Worm (Caenorhabditis elegans) whole organism, L1 larva: ENCODE results near the gene srt-23.

Experiments used
- C16A3.4 ChIP-seq: fragments of 150-350 bp; optimal IDR thresholded peaks from 2 replicates; lab custom pipeline; 2014; ENCODE audit warnings: missing biosample characterization, missing genetic modification characterization
- alr-1 ChIP-seq: fragments of 200-800 bp; sonication (Bioruptor generic); optimal IDR thresholded peaks from 2 replicates; lab custom pipeline; 2018; ENCODE audit warnings: borderline replicate concordance, mild to moderate bottlenecking, missing genetic modification characterization, missing compliant biosample characterization
- aly-2 ChIP-seq: fragments of 150-350 bp; optimal IDR thresholded peaks from 2 replicates; lab custom pipeline; 2014; ENCODE audit warnings: missing biosample characterization, missing genetic modification characterization
- ama-1 ChIP-seq: fragments of 150-350 bp; optimal IDR thresholded peaks from 2 replicates; lab custom pipeline; 2014
- ces-1 ChIP-seq: fragments of 150-350 bp; optimal IDR thresholded peaks from 2 replicates; lab custom pipeline; 2014; ENCODE audit warnings: missing biosample characterization, missing genetic modification reagents, missing genetic modification characterization
- dsc-1 ChIP-seq: sonication (generic microtip); optimal IDR thresholded peaks from 2 replicates; lab custom pipeline; 2016; ENCODE audit warnings: mild to moderate bottlenecking, missing genetic modification characterization, missing compliant biosample characterization
- efl-1 ChIP-seq, 4 experiments: fragments of 150-350 bp; optimal IDR thresholded peaks in 3 of 4; peaks in 1 of 4; 1 replicate in 1 of 4; 2 replicates in 3 of 4; lab custom pipeline; 2014; ENCODE audit warnings: missing biosample characterization in 2 of 4, missing genetic modification characterization in 2 of 4, missing genetic modification reagents in 2 of 4
- elt-3 ChIP-seq, 6 experiments: fragments of 150-350 bp in 1 of 6; sonication (generic microtip); optimal IDR thresholded peaks; 2 replicates each; lab custom pipeline; 2017 to 2018; ENCODE audit warnings: missing biosample characterization in 6 of 6, missing genetic modification characterization in 6 of 6, inconsistent platforms in 1 of 6
- fkh-4 ChIP-seq: sonication (generic microtip); optimal IDR thresholded peaks from 2 replicates; lab custom pipeline; 2016; ENCODE audit warnings: missing compliant biosample characterization, missing genetic modification characterization, borderline replicate concordance
- fkh-8 ChIP-seq: sonication (generic microtip); optimal IDR thresholded peaks from 2 replicates; lab custom pipeline; 2016; ENCODE audit warnings: mild to moderate bottlenecking, missing genetic modification characterization, missing compliant biosample characterization
- fos-1 ChIP-seq: fragments of 150-350 bp; optimal IDR thresholded peaks from 2 replicates; lab custom pipeline; 2014; ENCODE audit warnings: missing biosample characterization, missing genetic modification characterization
- grh-1 ChIP-seq: fragments of 200-800 bp; sonication (Bioruptor generic); IDR thresholded peaks from 2 replicates; pipeline ENCODE4 v1.3.6; 2022; ENCODE audit warnings: missing genetic modification reagents, missing genetic modification characterization, missing compliant biosample characterization
- irx-1 ChIP-seq: sonication (generic microtip); optimal IDR thresholded peaks from 2 replicates; lab custom pipeline; 2016; ENCODE audit warnings: missing genetic modification characterization, missing compliant biosample characterization
- isw-1 ChIP-seq: fragments of 200-800 bp; sonication (Bioruptor generic); IDR thresholded peaks from 2 replicates; pipeline ENCODE4 v1.3.6; 2022; ENCODE audit warnings: missing genetic modification characterization, missing compliant biosample characterization
- lin-15B ChIP-seq: fragments of 150-350 bp; sonication (generic microtip); optimal IDR thresholded peaks from 3 replicates; lab custom pipeline; 2014; ENCODE audit warnings: missing biosample characterization, missing genetic modification characterization
- lin-35 ChIP-seq, 2 experiments: fragments of 150-350 bp; optimal IDR thresholded peaks; 2 replicates each; lab custom pipeline; 2014; ENCODE audit warnings: missing biosample characterization in 2 of 2, missing genetic modification characterization in 2 of 2, missing genetic modification reagents in 2 of 2
- lin-39 ChIP-seq: fragments of 150-350 bp; optimal IDR thresholded peaks from 2 replicates; lab custom pipeline; 2014; ENCODE audit warnings: missing biosample characterization, missing genetic modification reagents, missing genetic modification characterization
- lsy-2 ChIP-seq, 2 experiments: fragments of 150-350 bp; optimal IDR thresholded peaks; 2 replicates each; lab custom pipeline; 2014; ENCODE audit warnings: missing biosample characterization in 2 of 2, missing genetic modification characterization in 2 of 2
- mef-2 ChIP-seq: fragments of 150-350 bp; optimal IDR thresholded peaks from 2 replicates; lab custom pipeline; 2014; ENCODE audit warnings: missing biosample characterization, missing genetic modification characterization
- nhr-11 ChIP-seq: fragments of 150-350 bp; optimal IDR thresholded peaks from 2 replicates; lab custom pipeline; 2014; ENCODE audit warnings: missing biosample characterization, missing genetic modification characterization
- nhr-12 ChIP-seq: sonication (generic microtip); optimal IDR thresholded peaks from 2 replicates; lab custom pipeline; 2017; ENCODE audit warnings: missing biosample characterization, missing genetic modification characterization
- nhr-19 ChIP-seq: fragments of 200-800 bp; sonication (Bioruptor generic); conservative IDR thresholded peaks from 2 replicates; pipeline ENCODE4 v1.3.6; 2022; ENCODE audit warnings: missing genetic modification characterization, missing compliant biosample characterization
- nhr-20 ChIP-seq: sonication (generic microtip); optimal IDR thresholded peaks from 2 replicates; lab custom pipeline; 2016; ENCODE audit warnings: mild to moderate bottlenecking, missing genetic modification characterization, missing compliant biosample characterization
- nhr-47 ChIP-seq: sonication (generic microtip); optimal IDR thresholded peaks from 2 replicates; lab custom pipeline; 2016; ENCODE audit warnings: mild to moderate bottlenecking, missing genetic modification characterization, moderate library complexity, missing compliant biosample characterization
- nhr-71 ChIP-seq: sonication (generic microtip); optimal IDR thresholded peaks from 2 replicates; lab custom pipeline; 2016; ENCODE audit warnings: mild to moderate bottlenecking, missing genetic modification characterization, moderate library complexity, missing compliant biosample characterization
- nhr-85 ChIP-seq: sonication (generic microtip); peaks from one replicate; lab custom pipeline; 2016; ENCODE audit warnings: missing genetic modification characterization, inconsistent platforms, missing compliant biosample characterization
- nhr-90 ChIP-seq: sonication (generic microtip); optimal IDR thresholded peaks from 2 replicates; lab custom pipeline; 2016; ENCODE audit warnings: mild to moderate bottlenecking, missing genetic modification characterization, missing compliant biosample characterization; ENCODE audit not compliant: poor library complexity
- rnt-1 ChIP-seq: sonication (generic microtip); optimal IDR thresholded peaks from 2 replicates; lab custom pipeline; 2016; ENCODE audit warnings: mild to moderate bottlenecking, missing genetic modification characterization, moderate library complexity, missing compliant biosample characterization
- snu-23 ChIP-seq: sonication (generic microtip); optimal IDR thresholded peaks from 2 replicates; lab custom pipeline; 2016; ENCODE audit warnings: missing genetic modification characterization, missing compliant biosample characterization
- tbx-2 ChIP-seq: sonication (generic microtip); optimal IDR thresholded peaks from 2 replicates; lab custom pipeline; 2016; ENCODE audit warnings: missing genetic modification characterization, missing compliant biosample characterization
- tlp-1 ChIP-seq: fragments of 150-350 bp; optimal IDR thresholded peaks from 2 replicates; lab custom pipeline; 2014; ENCODE audit warnings: missing biosample characterization, missing genetic modification characterization
- unc-130 ChIP-seq: fragments of 150-350 bp; optimal IDR thresholded peaks from 2 replicates; lab custom pipeline; 2017; ENCODE audit warnings: missing biosample characterization, missing genetic modification characterization, inconsistent platforms
- xbp-1 ChIP-seq: sonication (generic microtip); optimal IDR thresholded peaks from 2 replicates; lab custom pipeline; 2016; ENCODE audit warnings: missing genetic modification characterization, missing compliant biosample characterization
- zag-1 ChIP-seq: fragments of 150-350 bp; optimal IDR thresholded peaks from 2 replicates; lab custom pipeline; 2014; ENCODE audit warnings: missing biosample characterization, missing genetic modification characterization

Gene srt-23

DNA sequence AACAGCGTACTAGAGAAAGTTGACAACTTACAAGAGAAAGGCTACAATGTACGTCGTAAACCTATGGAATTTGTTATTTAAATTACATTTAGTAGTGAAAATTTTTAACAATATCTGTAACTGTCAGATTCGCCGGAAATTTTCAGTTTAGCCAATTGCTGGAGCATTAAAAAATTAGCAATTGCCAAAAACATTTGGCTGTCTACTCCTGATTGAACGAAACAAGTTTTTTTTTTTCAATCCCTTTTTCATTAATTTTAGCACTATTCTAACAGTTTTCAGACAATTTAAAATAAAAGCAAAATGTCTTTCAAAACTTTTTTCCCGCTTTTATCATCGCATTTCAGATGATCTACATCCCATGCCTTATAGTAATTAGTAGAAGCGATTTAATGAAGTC lies 435 bp downstream of the srt-23 start:
- TF ChIP-seq unc-130 (tag; lab: Kevin White, UChicago), result no peak
- no peak for TF ChIP-seq C16A3.4
- no peak for TF ChIP-seq lin-15B
- TF ChIP-seq lin-39 (tag; lab: Kevin White, UChicago), result no peak
- no peak for TF ChIP-seq grh-1 (GFP tag; lab: Robert Waterston, UW)
- no peak for TF ChIP-seq nhr-71
- TF ChIP-seq irx-1 (tag; lab: Kevin White, UChicago), result no peak
- no peak for TF ChIP-seq nhr-47 (tag; lab: Kevin White, UChicago)
- no peak for TF ChIP-seq nhr-12 (tag; lab: Kevin White, UChicago)
- TF ChIP-seq aly-2 (tag; lab: Kevin White, UChicago), result no peak
- TF ChIP-seq ces-1 (GFP tag; lab: Kevin White, UChicago), result no peak
- TF ChIP-seq fkh-8 (tag; lab: Kevin White, UChicago), result no peak
- no peak for TF ChIP-seq isw-1 (GFP tag; lab: Robert Waterston, UW)
- TF ChIP-seq, all 84 proteins: peak for 0

DNA sequence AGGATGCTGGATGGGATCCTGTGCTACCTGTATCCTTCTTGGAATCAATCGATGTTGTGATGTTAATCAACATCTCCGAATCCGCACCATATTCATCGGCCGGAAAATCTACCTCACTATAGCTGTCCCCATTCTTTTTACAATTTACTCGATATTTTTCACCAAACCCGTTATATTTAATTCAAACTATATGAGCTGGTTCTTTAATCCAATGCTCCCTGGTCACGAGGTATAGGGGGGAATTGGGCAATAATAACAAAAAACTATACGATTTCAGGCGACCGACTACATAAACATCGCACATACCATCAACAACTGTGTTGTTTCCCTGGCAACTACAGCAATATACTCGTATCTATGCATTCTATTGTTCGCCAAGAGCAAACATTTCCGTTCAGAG lies 1.0 kb downstream of the srt-23 start:
- TF ChIP-seq efl-1 (optimal IDR thresholded peaks at IDR 0.05; lab: Kevin White, UChicago) (no peak), efl-1 (GFP tag; optimal IDR thresholded peaks at IDR 0.05 in 1 of 2; lab: Kevin White, UChicago) (peak in 1 of 2 experiments; percentile 57), nhr-20 (no peak)

- TF ChIP-seq efl-1 (optimal IDR thresholded peaks at IDR 0.05; lab: Kevin White, UChicago), result no peak
- peak in 1 of 2 experiments; percentile 86 for TF ChIP-seq efl-1 (GFP tag; optimal IDR thresholded peaks at IDR 0.05 in 1 of 2; lab: Kevin White, UChicago)
- TF ChIP-seq C16A3.4, result no peak
- peak; percentile 5 for TF ChIP-seq tbx-2 (tag; lab: Kevin White, UChicago)
- TF ChIP-seq nhr-11, result no peak
- peak; percentile 16 for TF ChIP-seq fkh-4
- TF ChIP-seq lin-35 (GFP tag; optimal IDR thresholded peaks at IDR 0.05; lab: Kevin White, UChicago), result no peak
- TF ChIP-seq tlp-1, result no peak
- TF ChIP-seq dsc-1 (tag; lab: Kevin White, UChicago), result peak; percentile 80
- peak; percentile 46 for TF ChIP-seq fkh-8 (tag; lab: Kevin White, UChicago)
- TF ChIP-seq, all 84 proteins: peak for 5
Measured at ce11 chrIV:760267-760666, 3.7 kb downstream of the srt-23 start, which contains the start of gene gst-40. gst-40 (plus strand) TSS chrIV:760502.

- TF ChIP-seq aly-2 (tag; lab: Kevin White, UChicago) (peak; percentile 63), rnt-1 (peak; percentile 5), irx-1 (tag; lab: Kevin White, UChicago) (no peak), unc-130 (tag; lab: Kevin White, UChicago) (no peak), grh-1 (GFP tag; lab: Robert Waterston, UW) (peak; percentile 53; the same call in 1 of the 2 replicates), elt-3 (tag; optimal IDR thresholded peaks at IDR 0.05; lab: Kevin White, UChicago) (peak in 2 of 6 experiments; percentile 28 to 31), nhr-85 (peak; percentile 88), C16A3.4 (peak; percentile 14), efl-1 (optimal IDR thresholded peaks at IDR 0.05; lab: Kevin White, UChicago) (peak; percentile 11 to 32), efl-1 (GFP tag; optimal IDR thresholded peaks at IDR 0.05 in 1 of 2; lab: Kevin White, UChicago) (no peak), nhr-71 (peak; percentile 69), mef-2 (tag; lab: Kevin White, UChicago) (no peak), fos-1 (tag; lab: Kevin White, UChicago) (peak; percentile 13), alr-1 (tag; lab: Kevin White, UChicago) (no peak), nhr-90 (tag; lab: Kevin White, UChicago) (peak; percentile 36), ama-1 (lab: Kevin White, UChicago) (peak; percentile 12), nhr-19 (GFP tag; lab: Robert Waterston, UW) (peak; percentile 35; the same call in 1 of the 2 replicates), xbp-1 (tag; lab: Kevin White, UChicago) (peak; percentile 28), lsy-2 (tag; optimal IDR thresholded peaks at IDR 0.05; lab: Kevin White, UChicago) (peak; percentile 23 to 31), nhr-47 (tag; lab: Kevin White, UChicago) (peak; percentile 33), snu-23 (GFP tag; lab: Kevin White, UChicago) (peak; percentile 36), zag-1 (tag; lab: Kevin White, UChicago) (no peak)
Measured at ce11 chrIV:762016-762459, 5.5 kb downstream of the srt-23 start.
